Worm (Caenorhabditis elegans) whole organism, L4/young adult: ENCODE results near the gene F47G3.1.
A peak's percentile ranks its signal among the peaks of the same experiment; 100 is the strongest.

Source experiments
- W03F9.2 ChIP-seq: fragments of 150-350 bp; optimal IDR thresholded peaks from 2 replicates; lab custom pipeline; 2014; ENCODE audit warnings: missing biosample characterization, missing genetic modification characterization
- dao-5 ChIP-seq: sonication (generic microtip); optimal IDR thresholded peaks from 2 replicates; lab custom pipeline; 2016; ENCODE audit warnings: missing genotype, missing genetic modification characterization, moderate library complexity, missing compliant biosample characterization
- him-1 ChIP-seq: sonication (generic microtip); optimal IDR thresholded peaks from 2 replicates; lab custom pipeline; 2016; ENCODE audit warnings: missing genotype, missing genetic modification reagents, missing genetic modification characterization, missing compliant biosample characterization

F47G3.1 gene

ce11 chrX:2385453-2385852 is at the start of gene F47G3.1:
TSS of gene F47G3.1 (plus strand) at chrX:2385753.
- TF ChIP-seq him-1 (tag; lab: Kevin White, UChicago) (no peak), dao-5 (tag; lab: Kevin White, UChicago) (no peak), W03F9.2 (tag; lab: Kevin White, UChicago) (no peak)

ce11 chrX:2338210-2338609 is 47.3 kb upstream of the F47G3.1 start, which contains the start of gene nlp-45:
TSS of gene nlp-45 (minus strand) at chrX:2338310.
- TF ChIP-seq dao-5 (tag; lab: Kevin White, UChicago) (no peak), him-1 (tag; lab: Kevin White, UChicago) (no peak), W03F9.2 (tag; lab: Kevin White, UChicago) (no peak)

- TF ChIP-seq W03F9.2 (tag; lab: Kevin White, UChicago) (no peak), him-1 (tag; lab: Kevin White, UChicago) (no peak), dao-5 (tag; lab: Kevin White, UChicago) (no peak)
Observed at ce11 chrX:2341989-2342388, 43.6 kb upstream of the F47G3.1 start, which contains the start of gene nlp-22. TSS of gene nlp-22 (minus strand) at chrX:2342089.

- no peak for TF ChIP-seq dao-5 (tag; lab: Kevin White, UChicago)
- TF ChIP-seq him-1 (tag; lab: Kevin White, UChicago) = no peak
- no peak for TF ChIP-seq W03F9.2 (tag; lab: Kevin White, UChicago)
Observed at ce11 chrX:2342859-2343258, 42.7 kb upstream of the F47G3.1 start, which contains the start of gene nlp-23. TSS of gene nlp-23 (minus strand) at chrX:2342959.

- TF ChIP-seq W03F9.2 (tag; lab: Kevin White, UChicago) (no peak), dao-5 (tag; lab: Kevin White, UChicago) (no peak), him-1 (tag; lab: Kevin White, UChicago) (no peak)
Observed at ce11 chrX:2344104-2344503, 41.4 kb upstream of the F47G3.1 start.

- no peak for TF ChIP-seq him-1 (tag; lab: Kevin White, UChicago)
- TF ChIP-seq W03F9.2 (tag; lab: Kevin White, UChicago) = no peak
Observed at ce11 chrX:2344666-2345065, 40.9 kb upstream of the F47G3.1 start, which contains the start of gene nlp-2. TSS of gene nlp-2 (minus strand) at chrX:2344766.

- TF ChIP-seq him-1 (tag; lab: Kevin White, UChicago) (no peak), W03F9.2 (tag; lab: Kevin White, UChicago) (no peak), dao-5 (tag; lab: Kevin White, UChicago) (no peak)
Observed at ce11 chrX:2347962-2348361, 37.6 kb upstream of the F47G3.1 start.

ce11 chrX:2352929-2353328 is 32.6 kb upstream of the F47G3.1 start:
- TF ChIP-seq dao-5 (tag; lab: Kevin White, UChicago) = no peak
- TF ChIP-seq W03F9.2 (tag; lab: Kevin White, UChicago) = no peak
- TF ChIP-seq him-1 (tag; lab: Kevin White, UChicago) = no peak

ce11 chrX:2359797-2360196 is 25.8 kb upstream of the F47G3.1 start, which contains the start of gene lgc-40:
TSS of gene lgc-40 (plus strand) at chrX:2360097.
- TF ChIP-seq dao-5 (tag; lab: Kevin White, UChicago) (no peak), W03F9.2 (tag; lab: Kevin White, UChicago) (no peak), him-1 (tag; lab: Kevin White, UChicago) (no peak)

- TF ChIP-seq him-1 (tag; lab: Kevin White, UChicago) (no peak), dao-5 (tag; lab: Kevin White, UChicago) (no peak), W03F9.2 (tag; lab: Kevin White, UChicago) (no peak)
Observed at ce11 chrX:2362872-2363271, 22.7 kb upstream of the F47G3.1 start.

ce11 chrX:2364703-2365299 is 20.8 kb upstream of the F47G3.1 start:
- no peak for TF ChIP-seq dao-5 (tag; lab: Kevin White, UChicago)
- TF ChIP-seq W03F9.2 (tag; lab: Kevin White, UChicago) = peak; percentile 96
- TF ChIP-seq him-1 (tag; lab: Kevin White, UChicago) = peak; percentile 75

ce11 chrX:2365890-2366289 is 19.7 kb upstream of the F47G3.1 start, which contains the start of gene T24D8.6:
TSS of gene T24D8.6 (minus strand) at chrX:2365990.
- TF ChIP-seq him-1 (tag; lab: Kevin White, UChicago) (no peak), dao-5 (tag; lab: Kevin White, UChicago) (no peak), W03F9.2 (tag; lab: Kevin White, UChicago) (no peak)

- TF ChIP-seq dao-5 (tag; lab: Kevin White, UChicago) = no peak
- TF ChIP-seq him-1 (tag; lab: Kevin White, UChicago) = no peak
- TF ChIP-seq W03F9.2 (tag; lab: Kevin White, UChicago) = no peak
Observed at ce11 chrX:2368042-2368814, 17.3 kb upstream of the F47G3.1 start.
